Worm (Caenorhabditis elegans) whole organism, early embryonic: ENCODE results near the gene ZC21.6.
A peak's percentile ranks its signal among the peaks of the same experiment; 100 is the strongest.

Experiments
- B0310.2 ChIP-seq: sonication (generic microtip); optimal IDR thresholded peaks from 2 replicates; lab custom pipeline; 2016; ENCODE audit warnings: mild to moderate bottlenecking, missing genetic modification characterization, missing compliant biosample characterization
- F13C5.2 ChIP-seq: sonication (generic microtip); optimal IDR thresholded peaks from 2 replicates; lab custom pipeline; 2017; ENCODE audit warnings: mild to moderate bottlenecking, missing genetic modification characterization, inconsistent platforms, missing compliant biosample characterization
- aly-1 ChIP-seq: sonication (generic microtip); optimal IDR thresholded peaks from 2 replicates; lab custom pipeline; 2016; ENCODE audit warnings: missing genetic modification characterization, missing compliant biosample characterization
- ama-1 ChIP-seq: fragments of 150-350 bp; optimal IDR thresholded peaks from 2 replicates; lab custom pipeline; 2014
- ceh-13 ChIP-seq: fragments of 200-800 bp; sonication (Bioruptor generic); optimal IDR thresholded peaks from 2 replicates; lab custom pipeline; 2018; ENCODE audit warnings: mild to moderate bottlenecking, missing genetic modification characterization, missing compliant biosample characterization
- ceh-36 ChIP-seq: sonication (generic microtip); optimal IDR thresholded peaks from 2 replicates; lab custom pipeline; 2016; ENCODE audit warnings: missing genetic modification characterization, inconsistent platforms, missing compliant biosample characterization
- ets-7 ChIP-seq: sonication (generic microtip); optimal IDR thresholded peaks from 2 replicates; lab custom pipeline; 2016; ENCODE audit warnings: missing genotype, missing genetic modification characterization, missing compliant biosample characterization
- flt-1 ChIP-seq: fragments of 200-800 bp; sonication (Bioruptor generic); IDR thresholded peaks from 2 replicates; pipeline ENCODE4 v1.3.6; 2022; ENCODE audit warnings: missing genetic modification characterization, missing compliant biosample characterization
- hmbx-1 ChIP-seq: sonication (generic microtip); optimal IDR thresholded peaks from 2 replicates; lab custom pipeline; 2016; ENCODE audit warnings: mild to moderate bottlenecking, missing genetic modification characterization, missing compliant biosample characterization
- hmg-4 ChIP-seq: fragments of 200-800 bp; sonication (Bioruptor generic); optimal IDR thresholded peaks from 2 replicates; lab custom pipeline; 2018; ENCODE audit warnings: mild to moderate bottlenecking, missing genetic modification characterization, missing compliant biosample characterization
- hnd-1 ChIP-seq: sonication (generic microtip); optimal IDR thresholded peaks from 2 replicates; lab custom pipeline; 2016; ENCODE audit warnings: missing genetic modification characterization, missing compliant biosample characterization
- pes-1 ChIP-seq: fragments of 200-800 bp; sonication (Bioruptor generic); IDR thresholded peaks from 2 replicates; pipeline ENCODE4 v1.3.6; 2022; ENCODE audit warnings: missing genetic modification reagents, missing genetic modification characterization, missing compliant biosample characterization
- scrt-1 ChIP-seq: fragments of 200-800 bp; sonication (Bioruptor generic); IDR thresholded peaks from 2 replicates; pipeline ENCODE4 v1.3.6; 2022; ENCODE audit warnings: missing genetic modification characterization, missing compliant biosample characterization
- sea-1 ChIP-seq: fragments of 200-800 bp; sonication (Bioruptor generic); conservative IDR thresholded peaks from 2 replicates; pipeline ENCODE4 v1.3.6; 2022; ENCODE audit warnings: missing genetic modification characterization, missing compliant biosample characterization
- tbx-11 ChIP-seq: fragments of 200-800 bp; sonication (Bioruptor generic); IDR thresholded peaks from 2 replicates; pipeline ENCODE4 v1.3.6; 2022; ENCODE audit warnings: missing genetic modification characterization, missing compliant biosample characterization
- tbx-37 ChIP-seq: fragments of 200-800 bp; sonication (Bioruptor generic); conservative IDR thresholded peaks from 2 replicates; pipeline ENCODE4 v1.3.6; 2022; ENCODE audit warnings: missing genetic modification reagents, missing genetic modification characterization, missing compliant biosample characterization
- tra-4 ChIP-seq: sonication (generic microtip); optimal IDR thresholded peaks from 2 replicates; lab custom pipeline; 2017; ENCODE audit warnings: missing genetic modification characterization, missing compliant biosample characterization

Gene ZC21.6

ce11 chrIII:8529002-8529401, 16.4 kb downstream of the ZC21.6 start:
- no peak for TF ChIP-seq flt-1 (GFP tag; lab: Robert Waterston, UW)
- peak; percentile 84 for TF ChIP-seq ama-1 (lab: Kevin White, UChicago)

- TF ChIP-seq pes-1 (no peak), tra-4 (tag; lab: Kevin White, UChicago) (no peak), F13C5.2 (tag; lab: Kevin White, UChicago) (no peak), hmbx-1 (tag; lab: Kevin White, UChicago) (no peak), aly-1 (tag; lab: Kevin White, UChicago) (no peak), hnd-1 (tag; lab: Kevin White, UChicago) (no peak)
These were observed 20.6 kb downstream of the ZC21.6 start, which contains the start of gene idpp-15 for ce11 chrIII:8524773-8525172. idpp-15 (plus strand) TSS chrIII:8525073.

- TF ChIP-seq ceh-13 (GFP tag; lab: Kevin White, UChicago) (no peak), pes-1 (no peak), ceh-36 (tag; lab: Kevin White, UChicago) (no peak), B0310.2 (no peak), hmg-4 (GFP tag; lab: Kevin White, UChicago) (no peak), aly-1 (tag; lab: Kevin White, UChicago) (no peak), ets-7 (no peak), scrt-1 (GFP tag; lab: Robert Waterston, UW) (no peak), ama-1 (lab: Kevin White, UChicago) (no peak), F13C5.2 (tag; lab: Kevin White, UChicago) (no peak), tbx-11 (GFP tag; lab: Robert Waterston, UW) (no peak), flt-1 (GFP tag; lab: Robert Waterston, UW) (no peak), tbx-37 (GFP tag; lab: Robert Waterston, UW) (no peak), hmbx-1 (tag; lab: Kevin White, UChicago) (no peak), tra-4 (tag; lab: Kevin White, UChicago) (no peak), hnd-1 (tag; lab: Kevin White, UChicago) (no peak), sea-1 (GFP tag; lab: Robert Waterston, UW) (no peak)
These were observed 23.6 kb downstream of the ZC21.6 start for ce11 chrIII:8521654-8522392.

ce11 chrIII:8520589-8520988, 24.8 kb downstream of the ZC21.6 start:
- TF ChIP-seq ceh-36 (tag; lab: Kevin White, UChicago) (no peak), flt-1 (GFP tag; lab: Robert Waterston, UW) (no peak)

- TF ChIP-seq hmbx-1 (tag; lab: Kevin White, UChicago) (no peak), B0310.2 (no peak), ets-7 (no peak), tra-4 (tag; lab: Kevin White, UChicago) (no peak), ama-1 (lab: Kevin White, UChicago) (no peak), sea-1 (GFP tag; lab: Robert Waterston, UW) (no peak), flt-1 (GFP tag; lab: Robert Waterston, UW) (no peak), ceh-13 (GFP tag; lab: Kevin White, UChicago) (no peak), tbx-11 (GFP tag; lab: Robert Waterston, UW) (no peak), ceh-36 (tag; lab: Kevin White, UChicago) (no peak), pes-1 (no peak), F13C5.2 (tag; lab: Kevin White, UChicago) (no peak), hmg-4 (GFP tag; lab: Kevin White, UChicago) (no peak), aly-1 (tag; lab: Kevin White, UChicago) (no peak), scrt-1 (GFP tag; lab: Robert Waterston, UW) (no peak)
These were observed 25.5 kb downstream of the ZC21.6 start, which contains the start of gene ZC21.8 for ce11 chrIII:8519886-8520285. ZC21.8 (minus strand) TSS chrIII:8519986.

ce11 chrIII:8518990-8519389, 26.4 kb downstream of the ZC21.6 start:
- TF ChIP-seq tra-4 (tag; lab: Kevin White, UChicago), result no peak
- no peak for TF ChIP-seq tbx-37 (GFP tag; lab: Robert Waterston, UW)
- no peak for TF ChIP-seq tbx-11 (GFP tag; lab: Robert Waterston, UW)
- TF ChIP-seq ets-7, result no peak
- no peak for TF ChIP-seq ama-1 (lab: Kevin White, UChicago)
- no peak for TF ChIP-seq F13C5.2 (tag; lab: Kevin White, UChicago)
- no peak for TF ChIP-seq scrt-1 (GFP tag; lab: Robert Waterston, UW)
- TF ChIP-seq B0310.2, result no peak
- no peak for TF ChIP-seq ceh-36 (tag; lab: Kevin White, UChicago)
- TF ChIP-seq hmg-4 (GFP tag; lab: Kevin White, UChicago), result no peak
- no peak for TF ChIP-seq pes-1
- no peak for TF ChIP-seq aly-1 (tag; lab: Kevin White, UChicago)
- TF ChIP-seq hnd-1 (tag; lab: Kevin White, UChicago), result no peak
- TF ChIP-seq flt-1 (GFP tag; lab: Robert Waterston, UW), result no peak
- TF ChIP-seq hmbx-1 (tag; lab: Kevin White, UChicago), result no peak
- TF ChIP-seq sea-1 (GFP tag; lab: Robert Waterston, UW), result no peak
- no peak for TF ChIP-seq ceh-13 (GFP tag; lab: Kevin White, UChicago)

- no peak for TF ChIP-seq ama-1 (lab: Kevin White, UChicago)
- TF ChIP-seq tbx-11 (GFP tag; lab: Robert Waterston, UW), result no peak
- no peak for TF ChIP-seq B0310.2
- TF ChIP-seq tra-4 (tag; lab: Kevin White, UChicago), result no peak
- no peak for TF ChIP-seq ets-7
- no peak for TF ChIP-seq aly-1 (tag; lab: Kevin White, UChicago)
- no peak for TF ChIP-seq hnd-1 (tag; lab: Kevin White, UChicago)
- TF ChIP-seq hmbx-1 (tag; lab: Kevin White, UChicago), result no peak
These were observed 33.0 kb downstream of the ZC21.6 start for ce11 chrIII:8512279-8512942.
